Fruit fly (Drosophila melanogaster): ENCODE data around the gene CG13318.

The CG13318 gene

dm6 chr3R:8746354-8746753 lies 26.1 kb downstream of the CG13318 start (continued):
- peak; percentile 56; the same call in 1 of the 2 replicates for TF ChIP-seq Ptx1 (GFP tag; IDR thresholded peaks at IDR 0.05)
- no peak for TF ChIP-seq vfl (GFP tag; optimal IDR thresholded peaks at IDR 0.05)
- no peak for TF ChIP-seq grn (GFP tag; optimal IDR thresholded peaks at IDR 0.05)
- no peak for TF ChIP-seq schlank (tag; optimal IDR thresholded peaks at IDR 0.05)
- TF ChIP-seq peb (GFP tag; IDR thresholded peaks at IDR 0.05), result no peak
- TF ChIP-seq pan (optimal IDR thresholded peaks at IDR 0.05), result no peak
- TF ChIP-seq pan (GFP tag; optimal IDR thresholded peaks at IDR 0.05 in 1 of 2, IDR thresholded peaks at IDR 0.05 in 1 of 2), result peak in 1 of 2 experiments; percentile 63
- no peak for TF ChIP-seq CG6791 (GFP tag; IDR thresholded peaks at IDR 0.05; ENCODE audit: partially characterized antibody)
- no peak for TF ChIP-seq eyg (GFP tag; optimal IDR thresholded peaks at IDR 0.05)
- peak; percentile 59 for TF ChIP-seq CG4424 (GFP tag; optimal IDR thresholded peaks at IDR 0.05)
- TF ChIP-seq CG18476 (GFP tag; optimal IDR thresholded peaks at IDR 0.05), result peak; percentile 44
- TF ChIP-seq Hr78 (GFP tag; optimal IDR thresholded peaks at IDR 0.05), result no peak
- TF ChIP-seq ash1 (GFP tag; optimal IDR thresholded peaks at IDR 0.05), result no peak
- TF ChIP-seq ro (GFP tag; IDR thresholded peaks at IDR 0.05), result no peak; the same call in 1 of the 2 replicates
- no peak for TF ChIP-seq aop (GFP tag; IDR thresholded peaks at IDR 0.05)
- TF ChIP-seq Pdp1 (GFP tag; optimal IDR thresholded peaks at IDR 0.05), result peak; percentile 22 to 31
- TF ChIP-seq sob (GFP tag; IDR thresholded peaks at IDR 0.05), result peak; percentile 55; the same call in 1 of the 2 replicates
- no peak for TF ChIP-seq btn (GFP tag; optimal IDR thresholded peaks at IDR 0.05)
- TF ChIP-seq Mes4 (GFP tag; optimal IDR thresholded peaks at IDR 0.05), result no peak
- TF ChIP-seq ham (GFP tag; IDR thresholded peaks at IDR 0.05), result no peak
- no peak for TF ChIP-seq CG8944 (GFP tag; optimal IDR thresholded peaks at IDR 0.05)
- TF ChIP-seq Opbp (GFP tag; IDR thresholded peaks at IDR 0.05; ENCODE audit: partially characterized antibody), result no peak
- TF ChIP-seq ems (GFP tag; optimal IDR thresholded peaks at IDR 0.05), result no peak
- peak; percentile 78 for TF ChIP-seq Xrp1 (GFP tag; IDR thresholded peaks at IDR 0.05)
- TF ChIP-seq repo (GFP tag; optimal IDR thresholded peaks at IDR 0.05), result no peak
- no peak for TF ChIP-seq ttk (GFP tag; IDR thresholded peaks at IDR 0.05)
- TF ChIP-seq dan (GFP tag; IDR thresholded peaks at IDR 0.05), result no peak
- TF ChIP-seq Bteb2 (GFP tag; optimal IDR thresholded peaks at IDR 0.05), result no peak
- peak; percentile 71 for TF ChIP-seq CG30403 (GFP tag; optimal IDR thresholded peaks at IDR 0.05)
- TF ChIP-seq CG2202 (tag; optimal IDR thresholded peaks at IDR 0.05), result no peak
- no peak for TF ChIP-seq TFAM (GFP tag; optimal IDR thresholded peaks at IDR 0.05)
- TF ChIP-seq CG3838 (GFP tag; optimal IDR thresholded peaks at IDR 0.05), result no peak
- no peak for TF ChIP-seq Oaz (GFP tag; IDR thresholded peaks at IDR 0.05)
- TF ChIP-seq Ada2b (GFP tag; IDR thresholded peaks at IDR 0.05), result peak; percentile 73
- TF ChIP-seq CG10543 (GFP tag; optimal IDR thresholded peaks at IDR 0.05), result no peak
- no peak for TF ChIP-seq Nf-YC (tag; optimal IDR thresholded peaks at IDR 0.05)
- no peak for TF ChIP-seq CG30020 (tag; optimal IDR thresholded peaks at IDR 0.05)
- no peak for TF ChIP-seq sima (GFP tag; optimal IDR thresholded peaks at IDR 0.05)
- no peak for TF ChIP-seq otp (GFP tag; IDR thresholded peaks at IDR 0.05)
- no peak for TF ChIP-seq her (GFP tag; optimal IDR thresholded peaks at IDR 0.05)
- peak; percentile 36; the same call in 1 of the 2 replicates for TF ChIP-seq CG9932 (GFP tag; IDR thresholded peaks at IDR 0.05)
- TF ChIP-seq CG7786 (GFP tag; optimal IDR thresholded peaks at IDR 0.05), result no peak
- no peak for TF ChIP-seq CG16779 (GFP tag; IDR thresholded peaks at IDR 0.05)
- peak; percentile 79 for TF ChIP-seq CG11504 (tag; optimal IDR thresholded peaks at IDR 0.05)
- TF ChIP-seq H15 (GFP tag; IDR thresholded peaks at IDR 0.05), result peak; percentile 36; the same call in 1 of the 3 replicates
- TF ChIP-seq cg (GFP tag; optimal IDR thresholded peaks at IDR 0.05), result no peak
- TF ChIP-seq CG4282 (GFP tag; optimal IDR thresholded peaks at IDR 0.05), result no peak
- TF ChIP-seq tap (tag; optimal IDR thresholded peaks at IDR 0.05), result peak; percentile 37
- no peak for TF ChIP-seq Atf-2 (GFP tag; optimal IDR thresholded peaks at IDR 0.05)
- TF ChIP-seq HmgZ (tag; optimal IDR thresholded peaks at IDR 0.05), result peak; percentile 1
- TF ChIP-seq CG13123 (GFP tag; optimal IDR thresholded peaks at IDR 0.05), result peak; percentile 35
- peak; percentile 57 for TF ChIP-seq CG18599 (GFP tag; optimal IDR thresholded peaks at IDR 0.05)
- TF ChIP-seq Lpt (GFP tag; optimal IDR thresholded peaks at IDR 0.05), result no peak

All from whole organism, embryonic.